Fruit fly (Drosophila melanogaster): ENCODE measurements around the gene bcd.

The bcd gene

dm6 chr3R:6762794-6763407 is 3.6 kb upstream of the bcd start (continued):
- no peak for TF ChIP-seq Doc2 (GFP tag; IDR thresholded peaks at IDR 0.05)
- TF ChIP-seq Hmx (GFP tag; optimal IDR thresholded peaks at IDR 0.05) = no peak
- TF ChIP-seq Dp (GFP tag; optimal IDR thresholded peaks at IDR 0.05) = no peak
- peak; percentile 42; the same call in 1 of the 2 replicates for TF ChIP-seq H2.0 (GFP tag; IDR thresholded peaks at IDR 0.05)
- TF ChIP-seq Drgx (GFP tag; IDR thresholded peaks at IDR 0.05) = peak; percentile 22; the same call in 1 of the 2 replicates
- TF ChIP-seq CG34422 (GFP tag; IDR thresholded peaks at IDR 0.05) = peak; percentile 46; the same call in 1 of the 3 replicates
- TF ChIP-seq twi (tag; optimal IDR thresholded peaks at IDR 0.05) = peak; percentile 90
- no peak for TF ChIP-seq ase (GFP tag; IDR thresholded peaks at IDR 0.05)
- TF ChIP-seq ken (GFP tag; IDR thresholded peaks at IDR 0.05) = no peak
- TF ChIP-seq zen2 (GFP tag; IDR thresholded peaks at IDR 0.05; ENCODE audit: partially characterized antibody) = no peak
- TF ChIP-seq Oaz (GFP tag; IDR thresholded peaks at IDR 0.05) = no peak
- peak in 1 of 2 experiments; percentile 98 for TF ChIP-seq tll (GFP tag; optimal IDR thresholded peaks at IDR 0.05)
- TF ChIP-seq CoRest (tag; optimal IDR thresholded peaks at IDR 0.05) = peak; percentile 95
- TF ChIP-seq CG4730 (GFP tag; IDR thresholded peaks at IDR 0.05) = peak; percentile 58
- peak; percentile 15 for TF ChIP-seq Dad (GFP tag; optimal IDR thresholded peaks at IDR 0.05)
- TF ChIP-seq ind (GFP tag; optimal IDR thresholded peaks at IDR 0.05) = peak; percentile 53
- peak; percentile 87 for TF ChIP-seq CG11504 (tag; optimal IDR thresholded peaks at IDR 0.05)
- no peak for TF ChIP-seq Atf3 (GFP tag; optimal IDR thresholded peaks at IDR 0.05)
- no peak for TF ChIP-seq al (GFP tag; IDR thresholded peaks at IDR 0.05)
- TF ChIP-seq sens (GFP tag) = peak; percentile 97
- peak; percentile 37 for TF ChIP-seq CG17802 (tag; optimal IDR thresholded peaks at IDR 0.05)
- no peak for TF ChIP-seq prd (optimal IDR thresholded peaks at IDR 0.05)
- TF ChIP-seq prd (GFP tag; IDR thresholded peaks at IDR 0.05) = peak; percentile 89
- no peak for TF ChIP-seq h (optimal IDR thresholded peaks at IDR 0.05)
- no peak for TF ChIP-seq gcm2 (GFP tag; optimal IDR thresholded peaks at IDR 0.05)
- peak; percentile 89 for TF ChIP-seq CG1602 (GFP tag; optimal IDR thresholded peaks at IDR 0.05)
- no peak for TF ChIP-seq Bgb (GFP tag; IDR thresholded peaks at IDR 0.05; ENCODE audit: partially characterized antibody)
- peak; percentile 24 for TF ChIP-seq CG6654 (GFP tag; optimal IDR thresholded peaks at IDR 0.05)
- no peak for TF ChIP-seq CG11085 (GFP tag; IDR thresholded peaks at IDR 0.05)
- peak; percentile 52 for TF ChIP-seq CG11398 (GFP tag; optimal IDR thresholded peaks at IDR 0.05)
- TF ChIP-seq wdn (GFP tag; IDR thresholded peaks at IDR 0.05) = no peak
- no peak for TF ChIP-seq MESR4 (GFP tag; optimal IDR thresholded peaks at IDR 0.05)
- peak; percentile 62 for TF ChIP-seq CG4617 (GFP tag; optimal IDR thresholded peaks at IDR 0.05; ENCODE audit: borderline replicate concordance)
- no peak for TF ChIP-seq CG7928 (GFP tag; optimal IDR thresholded peaks at IDR 0.05)
- TF ChIP-seq CG12659 (GFP tag; optimal IDR thresholded peaks at IDR 0.05) = peak; percentile 70
- TF ChIP-seq CG6175 (GFP tag; IDR thresholded peaks at IDR 0.05) = no peak
- peak; percentile 24 for TF ChIP-seq TFAM (GFP tag; optimal IDR thresholded peaks at IDR 0.05)
- TF ChIP-seq CG18476 (GFP tag; optimal IDR thresholded peaks at IDR 0.05) = peak; percentile 40
- TF ChIP-seq gt (GFP tag; IDR thresholded peaks at IDR 0.05) = no peak
- peak; percentile 9 to 82 for TF ChIP-seq chif (GFP tag; optimal IDR thresholded peaks at IDR 0.05)
- no peak for TF ChIP-seq disco-r (GFP tag; optimal IDR thresholded peaks at IDR 0.05)
- TF ChIP-seq jigr1 (GFP tag; IDR thresholded peaks at IDR 0.05) = peak; percentile 53; the same call in 1 of the 3 replicates
- no peak for TF ChIP-seq CG31365 (tag; optimal IDR thresholded peaks at IDR 0.05)
- peak; percentile 73 for TF ChIP-seq CG12155 (GFP tag; optimal IDR thresholded peaks at IDR 0.05)
- TF ChIP-seq Hmr (GFP tag; optimal IDR thresholded peaks at IDR 0.05) = peak; percentile 60
- no peak for TF ChIP-seq HmgD (GFP tag; optimal IDR thresholded peaks at IDR 0.05)
- TF ChIP-seq CHES-1-like (GFP tag; optimal IDR thresholded peaks at IDR 0.05) = peak; percentile 23
- no peak for TF ChIP-seq pb (GFP tag; optimal IDR thresholded peaks at IDR 0.05)
- peak; percentile 79 for TF ChIP-seq CG7745 (tag; optimal IDR thresholded peaks at IDR 0.05)
- no peak for TF ChIP-seq CG5953 (GFP tag; IDR thresholded peaks at IDR 0.05)
- TF ChIP-seq Ets65A (GFP tag) = peak; percentile 77
- TF ChIP-seq trem (tag; optimal IDR thresholded peaks at IDR 0.05) = peak; percentile 95

Data from whole organism, embryonic.